Worm (Caenorhabditis elegans) whole organism, L1 larva: ENCODE results near the gene sri-21.

Experiments
- lin-39 ChIP-seq: fragments of 150-350 bp; optimal IDR thresholded peaks from 2 replicates; lab custom pipeline; 2014; ENCODE audit warnings: missing biosample characterization, missing genetic modification reagents, missing genetic modification characterization
- lir-3 ChIP-seq: sonication (generic microtip); optimal IDR thresholded peaks from 2 replicates; lab custom pipeline; 2016; ENCODE audit warnings: mild to moderate bottlenecking, missing genetic modification characterization, moderate library complexity, missing compliant biosample characterization; ENCODE audit not compliant: poor library complexity
- nhr-85 ChIP-seq: sonication (generic microtip); peaks from one replicate; lab custom pipeline; 2016; ENCODE audit warnings: missing genetic modification characterization, inconsistent platforms, missing compliant biosample characterization
- pqm-1 ChIP-seq: sonication (generic microtip); optimal IDR thresholded peaks from 3 replicates; lab custom pipeline; 2017; ENCODE audit warnings: missing biosample characterization, missing genetic modification characterization
- skn-1 ChIP-seq: fragments of 150-350 bp; optimal IDR thresholded peaks from 2 replicates; lab custom pipeline; 2014; ENCODE audit warnings: missing biosample characterization, missing genetic modification characterization

ce11 chrV:3583622-3584021 is 34.0 kb downstream of the sri-21 start:
- TF ChIP-seq lin-39 (no peak), skn-1 (tag; lab: Kevin White, UChicago) (no peak), lir-3 (tag; lab: Kevin White, UChicago) (no peak), pqm-1 (tag; lab: Kevin White, UChicago) (no peak), nhr-85 (no peak)
